Worm (Caenorhabditis elegans): ENCODE measurements around the gene F35E12.9.

F35E12.9 gene

ce11 chrV:13724781-13725180 lies 20.1 kb downstream of the F35E12.9 start, which contains the start of gene F35E12.2:
TSS of gene F35E12.2 (minus strand) at chrV:13724881.
- TF ChIP-seq lin-15B (tag; optimal IDR thresholded peaks at IDR 0.05), result no peak
- TF ChIP-seq ztf-11 (tag; optimal IDR thresholded peaks at IDR 0.05), result no peak
- TF ChIP-seq mdl-1 (tag; optimal IDR thresholded peaks at IDR 0.05), result no peak
- TF ChIP-seq snpc-4 (tag; optimal IDR thresholded peaks at IDR 0.05), result no peak
- no peak for TF ChIP-seq ceh-82 (tag; optimal IDR thresholded peaks at IDR 0.05)
- no peak for TF ChIP-seq ceh-16 (tag; optimal IDR thresholded peaks at IDR 0.05)
- TF ChIP-seq elt-2 (tag; optimal IDR thresholded peaks at IDR 0.05), result no peak
- no peak for TF ChIP-seq egl-5 (tag; optimal IDR thresholded peaks at IDR 0.05)
- TF ChIP-seq pha-4 (tag; optimal IDR thresholded peaks at IDR 0.05), result no peak
- TF ChIP-seq unc-39 (tag; optimal IDR thresholded peaks at IDR 0.05), result no peak
- no peak for TF ChIP-seq eor-1 (tag; optimal IDR thresholded peaks at IDR 0.05)
- no peak for TF ChIP-seq skn-1 (tag; optimal IDR thresholded peaks at IDR 0.05)
- TF ChIP-seq lin-39 (tag; optimal IDR thresholded peaks at IDR 0.05), result no peak
- TF ChIP-seq nhr-77 (tag; optimal IDR thresholded peaks at IDR 0.05), result no peak
- TF ChIP-seq R02D3.7 (tag; optimal IDR thresholded peaks at IDR 0.05), result no peak
- no peak for TF ChIP-seq ztf-4 (tag; optimal IDR thresholded peaks at IDR 0.05)
- no peak for TF ChIP-seq nhr-25 (tag; optimal IDR thresholded peaks at IDR 0.05)
- TF ChIP-seq aly-2 (tag; optimal IDR thresholded peaks at IDR 0.05), result no peak
- no peak for TF ChIP-seq ama-1 (optimal IDR thresholded peaks at IDR 0.05)
- no peak for TF ChIP-seq nhr-12 (tag; optimal IDR thresholded peaks at IDR 0.05)

- no peak for TF ChIP-seq aly-2 (tag; optimal IDR thresholded peaks at IDR 0.05)
- no peak for TF ChIP-seq unc-62 (GFP tag; optimal IDR thresholded peaks at IDR 0.05)
- TF ChIP-seq ceh-9 (tag; optimal IDR thresholded peaks at IDR 0.05), result no peak
- peak; percentile 71 for TF ChIP-seq pqm-1 (tag; optimal IDR thresholded peaks at IDR 0.05)
- no peak for TF ChIP-seq ZK546.5 (tag; optimal IDR thresholded peaks at IDR 0.05)
- TF ChIP-seq elt-2 (tag; optimal IDR thresholded peaks at IDR 0.05), result peak; percentile 79
- no peak for TF ChIP-seq elt-3 (tag; optimal IDR thresholded peaks at IDR 0.05)
- no peak for TF ChIP-seq fos-1 (tag; optimal IDR thresholded peaks at IDR 0.05)
- TF ChIP-seq nhr-12 (tag; optimal IDR thresholded peaks at IDR 0.05), result no peak
- TF ChIP-seq daf-12 (tag; optimal IDR thresholded peaks at IDR 0.05), result no peak
- no peak for TF ChIP-seq hmg-11 (tag; optimal IDR thresholded peaks at IDR 0.05)
- no peak for TF ChIP-seq egl-5 (tag; optimal IDR thresholded peaks at IDR 0.05)
Observed at ce11 chrV:13716531-13716930, 28.4 kb downstream of the F35E12.9 start, which contains the start of gene T01D3.6. TSS of gene T01D3.6 (plus strand) at chrV:13716824.

- TF ChIP-seq lin-15B (tag; optimal IDR thresholded peaks at IDR 0.05) (peak; percentile 91), mdl-1 (tag; optimal IDR thresholded peaks at IDR 0.05) (no peak), unc-39 (tag; optimal IDR thresholded peaks at IDR 0.05) (no peak), jun-1 (tag; optimal IDR thresholded peaks at IDR 0.05) (no peak), egl-27 (tag; optimal IDR thresholded peaks at IDR 0.05) (no peak), fkh-2 (tag; optimal IDR thresholded peaks at IDR 0.05) (no peak), nhr-25 (tag; optimal IDR thresholded peaks at IDR 0.05) (peak; percentile 76), hmg-11 (tag; optimal IDR thresholded peaks at IDR 0.05) (no peak), ZK546.5 (tag; optimal IDR thresholded peaks at IDR 0.05) (no peak), skn-1 (tag; optimal IDR thresholded peaks at IDR 0.05) (peak; percentile 56), snpc-4 (tag; optimal IDR thresholded peaks at IDR 0.05) (peak; percentile 84), ceh-16 (tag; optimal IDR thresholded peaks at IDR 0.05) (no peak), aly-2 (tag; optimal IDR thresholded peaks at IDR 0.05) (no peak), elt-3 (tag; optimal IDR thresholded peaks at IDR 0.05) (no peak), nhr-67 (tag; optimal IDR thresholded peaks at IDR 0.05) (no peak), ceh-28 (tag; optimal IDR thresholded peaks at IDR 0.05) (no peak), tbx-2 (tag; optimal IDR thresholded peaks at IDR 0.05) (no peak), elt-1 (tag; optimal IDR thresholded peaks at IDR 0.05) (no peak), zag-1 (tag; optimal IDR thresholded peaks at IDR 0.05) (no peak), pha-4 (tag; optimal IDR thresholded peaks at IDR 0.05) (peak; percentile 82), lin-39 (tag; optimal IDR thresholded peaks at IDR 0.05) (peak; percentile 72), nhr-11 (tag; optimal IDR thresholded peaks at IDR 0.05) (peak; percentile 48), lsy-12 (tag; optimal IDR thresholded peaks at IDR 0.05) (peak; percentile 5), nhr-23 (tag; optimal IDR thresholded peaks at IDR 0.05) (peak; percentile 67), mml-1 (tag; optimal IDR thresholded peaks at IDR 0.05) (no peak), ceh-82 (tag; optimal IDR thresholded peaks at IDR 0.05) (peak; percentile 4), R02D3.7 (tag; optimal IDR thresholded peaks at IDR 0.05) (peak; percentile 15), sea-2 (GFP tag; optimal IDR thresholded peaks at IDR 0.05) (no peak), daf-12 (tag; optimal IDR thresholded peaks at IDR 0.05) (no peak), fos-1 (tag; optimal IDR thresholded peaks at IDR 0.05) (no peak), nhr-28 (tag; optimal IDR thresholded peaks at IDR 0.05) (no peak), nhr-43 (tag; optimal IDR thresholded peaks at IDR 0.05; ENCODE audit: poor library complexity, severe bottlenecking) (peak; percentile 43), ztf-4 (tag; optimal IDR thresholded peaks at IDR 0.05) (no peak), egl-5 (tag; optimal IDR thresholded peaks at IDR 0.05) (peak; percentile 45), unc-62 (GFP tag; optimal IDR thresholded peaks at IDR 0.05) (no peak), nhr-12 (tag; optimal IDR thresholded peaks at IDR 0.05) (no peak), elt-2 (tag; optimal IDR thresholded peaks at IDR 0.05) (peak; percentile 47), nfya-1 (tag; optimal IDR thresholded peaks at IDR 0.05; ENCODE audit: insufficient read depth) (no peak), fkh-10 (GFP tag; optimal IDR thresholded peaks at IDR 0.05) (peak; percentile 60), nhr-76 (tag; optimal IDR thresholded peaks at IDR 0.05) (no peak), pqm-1 (tag; optimal IDR thresholded peaks at IDR 0.05) (peak; percentile 62), ama-1 (optimal IDR thresholded peaks at IDR 0.05) (no peak)
Observed at ce11 chrV:13715223-13715686, 29.7 kb downstream of the F35E12.9 start, which contains the start of gene zipt-9. TSS of gene zipt-9 (minus strand) at chrV:13715273.
